Worm (Caenorhabditis elegans): Measurements from ENCODE around the gene txt-5.

The txt-5 gene

ce11 chrV:7842228-7842627, 5.3 kb upstream of the txt-5 start, which contains the start of gene grd-8:
grd-8 (plus strand) TSS chrV:7842528.
- no peak for TF ChIP-seq ztf-29 (GFP tag; IDR thresholded peaks at IDR 0.05)
- TF ChIP-seq tab-1 (GFP tag; IDR thresholded peaks at IDR 0.05): no peak
- no peak for TF ChIP-seq T22C8.4 (GFP tag; IDR thresholded peaks at IDR 0.05)
- TF ChIP-seq flt-1 (GFP tag; IDR thresholded peaks at IDR 0.05): no peak
- TF ChIP-seq cog-1 (tag; optimal IDR thresholded peaks at IDR 0.05): no peak
- TF ChIP-seq med-1 (GFP tag; optimal IDR thresholded peaks at IDR 0.05; ENCODE audit: insufficient read depth): no peak
- no peak for TF ChIP-seq ztf-23 (GFP tag; IDR thresholded peaks at IDR 0.05)

- TF ChIP-seq flt-1 (GFP tag; IDR thresholded peaks at IDR 0.05) (no peak), ztf-29 (GFP tag; IDR thresholded peaks at IDR 0.05) (no peak), ztf-23 (GFP tag; IDR thresholded peaks at IDR 0.05) (no peak), tab-1 (GFP tag; IDR thresholded peaks at IDR 0.05) (no peak), klf-2 (GFP tag; conservative IDR thresholded peaks at IDR 0.05) (no peak)
These were observed 2.6 kb upstream of the txt-5 start, which contains the start of gene C37C3.12 for ce11 chrV:7839485-7839884. C37C3.12 (minus strand) TSS chrV:7839585.

- TF ChIP-seq tab-1 (GFP tag; IDR thresholded peaks at IDR 0.05): no peak
- no peak for TF ChIP-seq T22C8.4 (GFP tag; IDR thresholded peaks at IDR 0.05)
- no peak for TF ChIP-seq ref-1 (GFP tag; conservative IDR thresholded peaks at IDR 0.05)
- TF ChIP-seq cog-1 (tag; optimal IDR thresholded peaks at IDR 0.05): no peak
- TF ChIP-seq flt-1 (GFP tag; IDR thresholded peaks at IDR 0.05): no peak
- no peak for TF ChIP-seq med-1 (GFP tag; optimal IDR thresholded peaks at IDR 0.05; ENCODE audit: insufficient read depth)
- TF ChIP-seq ztf-23 (GFP tag; IDR thresholded peaks at IDR 0.05): no peak
- no peak for TF ChIP-seq klf-2 (GFP tag; conservative IDR thresholded peaks at IDR 0.05)
- TF ChIP-seq ztf-29 (GFP tag; IDR thresholded peaks at IDR 0.05): no peak
These were observed 875 bp upstream of the txt-5 start, which contains the start of gene ttr-33 for ce11 chrV:7837809-7838208. ttr-33 (minus strand) TSS chrV:7837909.

ce11 chrV:7830952-7831351, 6.0 kb downstream of the txt-5 start:
- TF ChIP-seq cog-1 (tag; optimal IDR thresholded peaks at IDR 0.05): no peak
- no peak for TF ChIP-seq flt-1 (GFP tag; IDR thresholded peaks at IDR 0.05)
- TF ChIP-seq ztf-29 (GFP tag; IDR thresholded peaks at IDR 0.05): no peak
- no peak for TF ChIP-seq T22C8.4 (GFP tag; IDR thresholded peaks at IDR 0.05)
- no peak for TF ChIP-seq tab-1 (GFP tag; IDR thresholded peaks at IDR 0.05)
- TF ChIP-seq ref-1 (GFP tag; conservative IDR thresholded peaks at IDR 0.05): no peak
- TF ChIP-seq ztf-23 (GFP tag; IDR thresholded peaks at IDR 0.05): no peak
- no peak for TF ChIP-seq med-1 (GFP tag; optimal IDR thresholded peaks at IDR 0.05; ENCODE audit: insufficient read depth)
- TF ChIP-seq klf-2 (GFP tag; conservative IDR thresholded peaks at IDR 0.05): no peak

ce11 chrV:7826917-7827316, 10.0 kb downstream of the txt-5 start, which contains the start of gene mig-6:
mig-6 (plus strand) TSS chrV:7827217.
- TF ChIP-seq flt-1 (GFP tag; IDR thresholded peaks at IDR 0.05) (no peak), klf-2 (GFP tag; conservative IDR thresholded peaks at IDR 0.05) (no peak)

- no peak for TF ChIP-seq ztf-23 (GFP tag; IDR thresholded peaks at IDR 0.05)
- TF ChIP-seq ztf-29 (GFP tag; IDR thresholded peaks at IDR 0.05): no peak
- TF ChIP-seq cog-1 (tag; optimal IDR thresholded peaks at IDR 0.05): no peak
- TF ChIP-seq ref-1 (GFP tag; conservative IDR thresholded peaks at IDR 0.05): no peak
- TF ChIP-seq flt-1 (GFP tag; IDR thresholded peaks at IDR 0.05): no peak
- no peak for TF ChIP-seq tab-1 (GFP tag; IDR thresholded peaks at IDR 0.05)
- no peak for TF ChIP-seq med-1 (GFP tag; optimal IDR thresholded peaks at IDR 0.05; ENCODE audit: insufficient read depth)
- TF ChIP-seq klf-2 (GFP tag; conservative IDR thresholded peaks at IDR 0.05): no peak
- no peak for TF ChIP-seq T22C8.4 (GFP tag; IDR thresholded peaks at IDR 0.05)
These were observed 10.6 kb downstream of the txt-5 start for ce11 chrV:7826362-7826761.

- no peak for TF ChIP-seq T22C8.4 (GFP tag; IDR thresholded peaks at IDR 0.05)
- no peak for TF ChIP-seq flt-1 (GFP tag; IDR thresholded peaks at IDR 0.05)
- TF ChIP-seq ztf-29 (GFP tag; IDR thresholded peaks at IDR 0.05): no peak
- no peak for TF ChIP-seq tab-1 (GFP tag; IDR thresholded peaks at IDR 0.05)
- TF ChIP-seq klf-2 (GFP tag; conservative IDR thresholded peaks at IDR 0.05): no peak
- TF ChIP-seq ztf-23 (GFP tag; IDR thresholded peaks at IDR 0.05): no peak
- no peak for TF ChIP-seq med-1 (GFP tag; optimal IDR thresholded peaks at IDR 0.05; ENCODE audit: insufficient read depth)
These were observed 11.1 kb downstream of the txt-5 start for ce11 chrV:7825836-7826235.

- TF ChIP-seq med-1 (GFP tag; optimal IDR thresholded peaks at IDR 0.05; ENCODE audit: insufficient read depth): no peak
- no peak for TF ChIP-seq flt-1 (GFP tag; IDR thresholded peaks at IDR 0.05)
- TF ChIP-seq T22C8.4 (GFP tag; IDR thresholded peaks at IDR 0.05): no peak
- TF ChIP-seq cog-1 (tag; optimal IDR thresholded peaks at IDR 0.05): no peak
- TF ChIP-seq ztf-29 (GFP tag; IDR thresholded peaks at IDR 0.05): no peak
These were observed 12.8 kb downstream of the txt-5 start for ce11 chrV:7824138-7824537.

- TF ChIP-seq ztf-29 (GFP tag; IDR thresholded peaks at IDR 0.05) (no peak), ref-1 (GFP tag; conservative IDR thresholded peaks at IDR 0.05) (no peak), tab-1 (GFP tag; IDR thresholded peaks at IDR 0.05) (no peak), klf-2 (GFP tag; conservative IDR thresholded peaks at IDR 0.05) (no peak), T22C8.4 (GFP tag; IDR thresholded peaks at IDR 0.05) (no peak), flt-1 (GFP tag; IDR thresholded peaks at IDR 0.05) (no peak), ztf-23 (GFP tag; IDR thresholded peaks at IDR 0.05) (no peak), med-1 (GFP tag; optimal IDR thresholded peaks at IDR 0.05; ENCODE audit: insufficient read depth) (no peak), cog-1 (tag; optimal IDR thresholded peaks at IDR 0.05) (no peak)
These were observed 14.3 kb downstream of the txt-5 start for ce11 chrV:7822655-7823054.

ce11 chrV:7820270-7820669, 16.7 kb downstream of the txt-5 start, which contains the start of gene lbp-4:
lbp-4 (plus strand) TSS chrV:7820578.
- TF ChIP-seq ztf-29 (GFP tag; IDR thresholded peaks at IDR 0.05): no peak
- no peak for TF ChIP-seq ztf-23 (GFP tag; IDR thresholded peaks at IDR 0.05)
- TF ChIP-seq med-1 (GFP tag; optimal IDR thresholded peaks at IDR 0.05; ENCODE audit: insufficient read depth): no peak
- TF ChIP-seq tab-1 (GFP tag; IDR thresholded peaks at IDR 0.05): no peak
- no peak for TF ChIP-seq T22C8.4 (GFP tag; IDR thresholded peaks at IDR 0.05)
- no peak for TF ChIP-seq cog-1 (tag; optimal IDR thresholded peaks at IDR 0.05)
- TF ChIP-seq ref-1 (GFP tag; conservative IDR thresholded peaks at IDR 0.05): no peak
